Fruit fly (Drosophila melanogaster): Measurements from ENCODE around the gene Cp15.
A peak's percentile ranks its signal among the peaks of the same experiment; 100 is the strongest.

Cp15 gene

dm6 chr3L:8712913-8713312, 15.4 kb upstream of the Cp15 start (continued):
- TF ChIP-seq seq (GFP tag; IDR thresholded peaks at IDR 0.05) = no peak
- no peak for TF ChIP-seq croc (GFP tag; conservative IDR thresholded peaks at IDR 0.05)
- no peak for TF ChIP-seq zen (tag; optimal IDR thresholded peaks at IDR 0.05)
- TF ChIP-seq repo (GFP tag; optimal IDR thresholded peaks at IDR 0.05) = no peak
- TF ChIP-seq CG10543 (GFP tag; optimal IDR thresholded peaks at IDR 0.05) = no peak
- TF ChIP-seq Fer2 (tag; optimal IDR thresholded peaks at IDR 0.05) = no peak
- no peak for TF ChIP-seq bowl (GFP tag; IDR thresholded peaks at IDR 0.05)
- TF ChIP-seq vfl (GFP tag; optimal IDR thresholded peaks at IDR 0.05) = no peak
- no peak for TF ChIP-seq gcm (GFP tag; optimal IDR thresholded peaks at IDR 0.05)
- TF ChIP-seq HmgD (GFP tag; optimal IDR thresholded peaks at IDR 0.05) = no peak
- peak in 1 of 3 experiments; percentile 34 for TF ChIP-seq lola (GFP tag; optimal IDR thresholded peaks at IDR 0.05)
- TF ChIP-seq lilli (GFP tag; optimal IDR thresholded peaks at IDR 0.05) = no peak
- TF ChIP-seq stwl (tag; optimal IDR thresholded peaks at IDR 0.05) = no peak
- TF ChIP-seq ewg (GFP tag; optimal IDR thresholded peaks at IDR 0.05) = no peak
- TF ChIP-seq CrebB (tag; optimal IDR thresholded peaks at IDR 0.05) = no peak
- no peak for TF ChIP-seq CG2120 (GFP tag; optimal IDR thresholded peaks at IDR 0.05)
- TF ChIP-seq CG11723 (GFP tag; optimal IDR thresholded peaks at IDR 0.05) = no peak
- no peak for TF ChIP-seq Meics (GFP tag; optimal IDR thresholded peaks at IDR 0.05)
- TF ChIP-seq CG7357 (GFP tag; IDR thresholded peaks at IDR 0.05) = no peak
- TF ChIP-seq gsb-n (tag; optimal IDR thresholded peaks at IDR 0.05) = no peak
- no peak for TF ChIP-seq salm (tag; optimal IDR thresholded peaks at IDR 0.05)
- no peak for TF ChIP-seq Dfd (GFP tag; optimal IDR thresholded peaks at IDR 0.05)
- TF ChIP-seq ERR (GFP tag; optimal IDR thresholded peaks at IDR 0.05) = no peak
- no peak for TF ChIP-seq Bdp1 (GFP tag; optimal IDR thresholded peaks at IDR 0.05)
- TF ChIP-seq Sox100B (GFP tag; optimal IDR thresholded peaks at IDR 0.05) = no peak
- TF ChIP-seq eyg (GFP tag; optimal IDR thresholded peaks at IDR 0.05) = no peak
- peak; percentile 30 for TF ChIP-seq unpg (GFP tag; optimal IDR thresholded peaks at IDR 0.05)
- peak; percentile 48 for TF ChIP-seq CG7839 (tag; optimal IDR thresholded peaks at IDR 0.05)
- no peak for TF ChIP-seq az2 (GFP tag; optimal IDR thresholded peaks at IDR 0.05)
- no peak for TF ChIP-seq CG14965 (GFP tag; optimal IDR thresholded peaks at IDR 0.05; ENCODE audit: borderline replicate concordance)
- TF ChIP-seq CG7786 (GFP tag; optimal IDR thresholded peaks at IDR 0.05) = no peak

- TF ChIP-seq Ets65A (GFP tag) (peak; percentile 72), az2 (GFP tag; optimal IDR thresholded peaks at IDR 0.05) (no peak), CG8944 (GFP tag; optimal IDR thresholded peaks at IDR 0.05) (no peak), CG4854 (GFP tag; optimal IDR thresholded peaks at IDR 0.05) (no peak), CG32772 (GFP tag; IDR thresholded peaks at IDR 0.05) (no peak), Ptx1 (GFP tag; IDR thresholded peaks at IDR 0.05) (no peak), Chrac-16 (GFP tag; optimal IDR thresholded peaks at IDR 0.05) (no peak), CG10979 (tag; optimal IDR thresholded peaks at IDR 0.05) (no peak)
Observed at dm6 chr3L:8716013-8716412, 12.3 kb upstream of the Cp15 start.

dm6 chr3L:8718602-8719001, 9.7 kb upstream of the Cp15 start:
- no peak for TF ChIP-seq CG7357 (GFP tag; IDR thresholded peaks at IDR 0.05)
- no peak for TF ChIP-seq CG8290 (GFP tag; optimal IDR thresholded peaks at IDR 0.05)
- peak in 1 of 2 experiments; percentile 24 for TF ChIP-seq CG8290 (tag; optimal IDR thresholded peaks at IDR 0.05)
- peak; percentile 7 for TF ChIP-seq CG13624 (GFP tag; optimal IDR thresholded peaks at IDR 0.05)
- no peak for TF ChIP-seq Hr3 (GFP tag; optimal IDR thresholded peaks at IDR 0.05)
- TF ChIP-seq CG11695 (GFP tag; IDR thresholded peaks at IDR 0.05) = peak; percentile 92
- 0 out of 2 replicates have a peak, but pooled peaks have one; percentile 30 for TF ChIP-seq Rfx (GFP tag; IDR thresholded peaks at IDR 0.05)
- TF ChIP-seq tin (GFP tag; optimal IDR thresholded peaks at IDR 0.05) = no peak
- 0 out of 3 replicates have a peak, but pooled peaks have one; percentile 3 for TF ChIP-seq zfh1 (GFP tag; IDR thresholded peaks at IDR 0.05)
- TF ChIP-seq Bgb (GFP tag; IDR thresholded peaks at IDR 0.05; ENCODE audit: partially characterized antibody) = peak; percentile 91
- peak; percentile 83 for TF ChIP-seq Opbp (GFP tag; IDR thresholded peaks at IDR 0.05; ENCODE audit: partially characterized antibody)
- TF ChIP-seq bowl (GFP tag; IDR thresholded peaks at IDR 0.05) = no peak
- peak; percentile 30; the same call in 1 of the 3 replicates for TF ChIP-seq CG17361 (GFP tag; IDR thresholded peaks at IDR 0.05)
- TF ChIP-seq klu (GFP tag; IDR thresholded peaks at IDR 0.05) = no peak
- TF ChIP-seq vvl (GFP tag; IDR thresholded peaks at IDR 0.05) = no peak
- peak in 1 of 3 experiments; percentile 43 for TF ChIP-seq Stat92E (GFP tag; optimal IDR thresholded peaks at IDR 0.05)

Measured in whole organism, embryonic.